Worm (Caenorhabditis elegans) whole organism, young adult: ENCODE data around the gene F47G3.4.

Experiments used
- hsf-1 ChIP-seq: fragments of 200-800 bp; sonication (Bioruptor generic); IDR thresholded peaks from 2 replicates; pipeline ENCODE4 v1.3.6; 2022; ENCODE audit warnings: missing genetic modification reagents, missing genetic modification characterization, missing compliant biosample characterization
- sea-2 ChIP-seq: fragments of 200-800 bp; sonication (Bioruptor generic); IDR thresholded peaks from 2 replicates; pipeline ENCODE4 v1.3.6; 2022; ENCODE audit warnings: missing genetic modification characterization, missing compliant biosample characterization
- somi-1 ChIP-seq: fragments of 200-800 bp; sonication (Bioruptor generic); optimal IDR thresholded peaks from 2 replicates; lab custom pipeline; 2018; ENCODE audit warnings: mild to moderate bottlenecking, missing genetic modification characterization, missing compliant biosample characterization
- unc-62 ChIP-seq: fragments of 150-350 bp; optimal IDR thresholded peaks from 2 replicates; lab custom pipeline; 2014; ENCODE audit warnings: missing biosample characterization, missing genetic modification reagents, missing genetic modification characterization

DNA sequence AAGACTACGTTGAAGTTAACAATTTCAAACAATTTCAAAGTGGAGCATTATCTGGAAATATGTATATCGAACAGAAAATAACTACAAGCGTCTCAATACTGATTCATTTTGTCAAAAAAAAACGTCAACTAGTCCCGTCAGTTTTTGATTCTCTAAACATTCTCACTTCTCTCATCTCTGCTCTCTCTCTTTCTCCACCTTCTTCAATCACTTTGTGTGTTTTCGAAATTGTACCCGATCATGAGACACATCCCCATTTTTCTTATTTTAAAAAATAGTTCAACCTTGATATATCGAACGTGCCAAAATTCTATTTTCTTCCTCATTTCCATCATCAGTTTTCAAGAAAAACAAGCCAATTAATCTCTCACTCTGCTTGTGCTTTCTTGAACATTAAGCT lies 564 bp upstream of the F47G3.4 start:
- TF ChIP-seq unc-62 (no peak), somi-1 (GFP tag; lab: Kevin White, UChicago) (no peak), hsf-1 (GFP tag; lab: Robert Waterston, UW) (no peak), sea-2 (GFP tag; lab: Robert Waterston, UW) (no peak)
